Worm (Caenorhabditis elegans) whole organism, midembryonic: ENCODE measurements around the gene Y38H6C.4.
"Not testable (repeated sequence)": the region's sequence is repeated elsewhere in the genome, so short reads cannot be mapped to it uniquely, and the experiment has no call there.

Source experiments
- T22C8.4 ChIP-seq: fragments of 200-800 bp; sonication (Bioruptor generic); IDR thresholded peaks from 2 replicates; pipeline ENCODE4 v1.3.6; 2022; ENCODE audit warnings: missing genetic modification characterization, missing compliant biosample characterization
- cog-1 ChIP-seq: sonication (generic microtip); optimal IDR thresholded peaks from 2 replicates; lab custom pipeline; 2016; ENCODE audit warnings: missing genetic modification characterization, missing compliant biosample characterization
- flt-1 ChIP-seq: fragments of 200-800 bp; sonication (Bioruptor generic); IDR thresholded peaks from 2 replicates; pipeline ENCODE4 v1.3.6; 2022; ENCODE audit warnings: missing genetic modification characterization, missing compliant biosample characterization
- klf-2 ChIP-seq: fragments of 200-800 bp; sonication (Bioruptor generic); conservative IDR thresholded peaks from 2 replicates; pipeline ENCODE4 v1.3.6; 2022; ENCODE audit warnings: missing genetic modification reagents, missing genetic modification characterization, missing compliant biosample characterization
- med-1 ChIP-seq: sonication (generic microtip); optimal IDR thresholded peaks from 2 replicates; lab custom pipeline; 2017; ENCODE audit warnings: missing genetic modification characterization, mild to moderate bottlenecking, missing compliant biosample characterization, antibody characterized with exemption, missing genetic modification reagents; ENCODE audit not compliant: insufficient read depth
- ref-1 ChIP-seq: fragments of 200-800 bp; sonication (Bioruptor generic); conservative IDR thresholded peaks from 2 replicates; pipeline ENCODE4 v1.3.6; 2022; ENCODE audit warnings: missing genetic modification reagents, missing genetic modification characterization, missing compliant biosample characterization
- tab-1 ChIP-seq: fragments of 200-800 bp; sonication (Bioruptor generic); IDR thresholded peaks from 2 replicates; pipeline ENCODE4 v1.3.6; 2022; ENCODE audit warnings: missing genetic modification characterization, missing compliant biosample characterization
- ztf-23 ChIP-seq: fragments of 200-800 bp; sonication (Bioruptor generic); IDR thresholded peaks from 2 replicates; pipeline ENCODE4 v1.3.6; 2022; ENCODE audit warnings: missing genetic modification reagents, missing genetic modification characterization, missing compliant biosample characterization
- ztf-29 ChIP-seq: fragments of 200-800 bp; sonication (Bioruptor generic); IDR thresholded peaks from 2 replicates; pipeline ENCODE4 v1.3.6; 2022; ENCODE audit warnings: missing genetic modification reagents, missing genetic modification characterization, missing compliant biosample characterization

The Y38H6C.4 gene

DNA sequence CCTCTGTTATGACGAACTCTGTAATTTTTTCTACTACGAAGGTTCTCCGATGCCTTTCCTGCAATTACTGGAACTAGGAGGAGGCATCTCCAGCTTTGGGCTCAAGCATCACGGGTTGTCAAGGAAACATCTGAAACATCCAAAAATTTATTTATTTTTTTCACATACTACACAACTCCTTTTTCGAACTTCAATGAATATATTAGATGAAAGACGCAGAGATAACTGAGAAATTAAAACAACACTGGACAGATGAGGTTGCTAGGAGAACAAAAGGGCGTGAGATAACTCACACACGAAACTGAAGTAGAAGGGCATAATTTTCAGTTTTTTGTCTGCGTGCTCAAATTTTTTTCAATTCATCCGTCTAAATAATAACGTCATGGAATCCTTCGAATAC is 22.6 kb upstream of the Y38H6C.4 start, which contains the start of gene Y38H6C.13:
Gene Y38H6C.13, plus strand, starts transcription at position 301 of the 400 bp plus-strand sequence.
- TF ChIP-seq cog-1 (tag; lab: Kevin White, UChicago) (no peak), ref-1 (GFP tag; lab: Robert Waterston, UW) (no peak), ztf-23 (GFP tag; lab: Robert Waterston, UW) (no peak), klf-2 (GFP tag; lab: Robert Waterston, UW) (no peak), flt-1 (no peak), T22C8.4 (GFP tag; lab: Robert Waterston, UW) (no peak), tab-1 (GFP tag; lab: Robert Waterston, UW) (no peak)

DNA sequence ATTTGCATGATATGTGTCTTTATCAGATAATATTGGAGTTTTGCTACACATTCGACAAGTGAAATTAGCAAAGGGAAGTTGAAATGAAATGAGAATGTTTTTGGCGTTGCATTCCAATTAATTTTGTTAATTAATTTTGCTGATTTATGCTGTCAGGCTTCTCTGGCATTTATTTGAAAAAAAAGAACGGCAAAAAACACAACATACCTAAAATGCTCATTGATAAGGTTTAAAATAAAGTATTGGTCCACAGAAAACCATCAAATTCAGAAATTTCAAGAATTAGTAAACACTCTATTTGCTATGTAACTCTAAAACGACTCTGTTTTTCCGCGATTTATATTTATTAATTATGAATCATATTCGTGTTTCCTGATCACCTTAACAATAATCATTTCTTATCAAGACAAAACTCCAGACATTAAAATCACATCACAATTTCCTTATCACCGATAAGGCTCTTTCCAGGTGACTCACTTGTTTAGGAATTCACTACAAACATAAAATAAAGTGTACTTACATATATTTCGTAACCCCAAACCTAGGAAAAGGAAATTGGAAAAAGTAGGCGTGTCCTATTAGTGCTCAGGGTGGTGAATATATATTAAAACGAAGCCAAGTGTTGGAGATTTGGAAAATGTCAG is 21.0 kb upstream of the Y38H6C.4 start, which contains the start of the genes srh-166 and Y38H6C.24:
Gene srh-166, minus strand, starts transcription at position 51 of the 644 bp plus-strand sequence.
Gene Y38H6C.24, plus strand, starts transcription at position 620 of the 644 bp plus-strand sequence.
- TF ChIP-seq med-1 (no peak), T22C8.4 (GFP tag; lab: Robert Waterston, UW) (no peak), ztf-29 (GFP tag; lab: Robert Waterston, UW) (no peak), tab-1 (GFP tag; lab: Robert Waterston, UW) (no peak), cog-1 (tag; lab: Kevin White, UChicago) (no peak), ref-1 (GFP tag; lab: Robert Waterston, UW) (no peak)

DNA sequence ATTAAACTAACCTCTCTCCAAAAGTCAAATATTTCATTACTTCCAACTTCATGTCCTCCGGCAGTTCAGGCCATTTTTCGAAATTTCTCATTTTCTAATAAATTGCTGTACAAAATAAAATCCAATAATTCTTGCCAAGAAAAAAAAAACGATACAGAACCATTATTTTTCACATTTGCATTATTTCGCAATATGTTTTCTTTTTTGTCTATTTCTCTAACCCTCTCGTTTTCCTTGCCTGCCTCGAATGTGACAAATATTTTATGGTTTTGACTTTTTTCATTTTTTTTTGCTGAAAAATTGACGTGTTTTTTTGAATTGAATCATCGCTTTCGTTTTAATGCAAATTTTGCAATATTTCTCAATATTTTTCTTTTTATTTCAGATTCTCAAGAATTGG is 17.3 kb upstream of the Y38H6C.4 start, which contains the start of the genes Y38H6C.9 and fbxa-150:
Gene Y38H6C.9, minus strand, starts transcription at position 52 of the 400 bp plus-strand sequence.
Gene fbxa-150, plus strand, starts transcription at position 380 of the 400 bp plus-strand sequence.
- TF ChIP-seq klf-2 (GFP tag; lab: Robert Waterston, UW) (no peak), flt-1 (no peak), ztf-29 (GFP tag; lab: Robert Waterston, UW) (no peak), cog-1 (tag; lab: Kevin White, UChicago) (no peak), T22C8.4 (GFP tag; lab: Robert Waterston, UW) (no peak), med-1 (no peak), ztf-23 (GFP tag; lab: Robert Waterston, UW) (no peak), tab-1 (GFP tag; lab: Robert Waterston, UW) (no peak), ref-1 (GFP tag; lab: Robert Waterston, UW) (no peak)

DNA sequence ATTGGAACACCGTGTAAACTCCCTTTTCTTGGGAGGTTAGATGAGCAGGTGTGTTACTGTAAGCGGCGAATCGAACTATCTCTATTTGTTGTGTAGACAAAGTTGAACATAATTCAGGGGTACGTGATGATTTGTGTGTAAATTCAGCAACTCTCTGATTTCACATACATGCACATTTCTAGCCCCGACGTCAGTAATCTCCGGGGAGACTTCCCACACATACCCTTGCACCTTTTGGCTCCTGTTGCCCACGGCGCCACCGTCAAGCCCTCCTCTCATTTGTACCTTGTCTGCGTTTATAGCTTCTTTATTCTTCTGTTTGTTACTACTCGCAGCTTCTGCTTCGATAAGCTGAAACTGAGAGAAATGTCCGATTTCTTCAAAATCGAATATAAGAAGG is 14.0 kb upstream of the Y38H6C.4 start, which contains the start of gene Y38H6C.25:
Gene Y38H6C.25, plus strand, starts transcription at position 301 of the 400 bp plus-strand sequence.
- TF ChIP-seq ref-1 (GFP tag; lab: Robert Waterston, UW) (no peak), T22C8.4 (GFP tag; lab: Robert Waterston, UW) (no peak), flt-1 (no peak), med-1 (no peak), tab-1 (GFP tag; lab: Robert Waterston, UW) (no peak), cog-1 (tag; lab: Kevin White, UChicago) (no peak), ztf-29 (GFP tag; lab: Robert Waterston, UW) (no peak), ztf-23 (GFP tag; lab: Robert Waterston, UW) (no peak), klf-2 (GFP tag; lab: Robert Waterston, UW) (no peak)

DNA sequence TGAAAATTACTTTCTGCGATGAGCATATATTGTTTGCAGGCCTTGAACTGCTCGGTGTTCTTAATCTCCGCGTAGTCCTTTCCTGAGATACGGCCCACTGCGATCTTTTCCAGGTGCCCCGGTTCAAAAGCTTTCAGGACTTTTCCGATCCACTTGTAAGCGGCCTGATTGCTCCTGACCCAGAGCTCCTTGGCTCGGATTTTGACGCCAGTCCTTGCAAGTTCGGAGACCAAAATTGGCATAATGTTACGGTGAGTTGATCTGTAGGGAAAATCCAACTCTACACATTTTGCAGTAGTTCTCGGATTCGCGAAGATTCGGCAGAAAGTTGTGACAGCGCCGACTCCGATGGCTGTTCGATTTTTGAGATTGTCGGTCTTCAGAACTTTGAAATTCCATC is 12.1 kb upstream of the Y38H6C.4 start:
- TF ChIP-seq ref-1 (GFP tag; lab: Robert Waterston, UW), result no peak
- no peak for TF ChIP-seq T22C8.4 (GFP tag; lab: Robert Waterston, UW)
- TF ChIP-seq tab-1 (GFP tag; lab: Robert Waterston, UW), result no peak
- no peak for TF ChIP-seq ztf-23 (GFP tag; lab: Robert Waterston, UW)
- TF ChIP-seq klf-2 (GFP tag; lab: Robert Waterston, UW), result no peak
- no peak for TF ChIP-seq flt-1
- TF ChIP-seq ztf-29 (GFP tag; lab: Robert Waterston, UW), result no peak
- TF ChIP-seq med-1, result no peak
- TF ChIP-seq cog-1 (tag; lab: Kevin White, UChicago), result no peak

DNA sequence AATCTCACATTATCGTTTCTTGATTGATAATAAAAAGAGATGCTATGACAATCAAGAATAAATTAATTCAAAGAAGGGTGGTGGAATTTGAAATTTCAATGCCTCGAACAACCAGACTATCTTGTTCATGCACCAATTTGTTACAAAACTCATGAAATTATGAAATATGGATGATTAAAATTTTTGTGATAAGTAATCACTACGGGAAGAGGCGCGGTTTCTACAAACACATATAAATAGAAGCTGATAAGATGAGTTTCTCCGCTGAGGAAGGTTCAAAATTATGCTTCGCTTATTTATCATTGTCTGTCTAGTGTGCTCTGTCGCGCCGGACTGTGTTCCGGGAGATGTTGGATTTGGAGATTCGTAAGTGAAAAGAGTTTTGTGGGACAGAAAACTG is 9.6 kb upstream of the Y38H6C.4 start:
- TF ChIP-seq tab-1 (GFP tag; lab: Robert Waterston, UW) (no peak), klf-2 (GFP tag; lab: Robert Waterston, UW) (no peak), med-1 (no peak), ztf-29 (GFP tag; lab: Robert Waterston, UW) (no peak), ref-1 (GFP tag; lab: Robert Waterston, UW) (no peak)

DNA sequence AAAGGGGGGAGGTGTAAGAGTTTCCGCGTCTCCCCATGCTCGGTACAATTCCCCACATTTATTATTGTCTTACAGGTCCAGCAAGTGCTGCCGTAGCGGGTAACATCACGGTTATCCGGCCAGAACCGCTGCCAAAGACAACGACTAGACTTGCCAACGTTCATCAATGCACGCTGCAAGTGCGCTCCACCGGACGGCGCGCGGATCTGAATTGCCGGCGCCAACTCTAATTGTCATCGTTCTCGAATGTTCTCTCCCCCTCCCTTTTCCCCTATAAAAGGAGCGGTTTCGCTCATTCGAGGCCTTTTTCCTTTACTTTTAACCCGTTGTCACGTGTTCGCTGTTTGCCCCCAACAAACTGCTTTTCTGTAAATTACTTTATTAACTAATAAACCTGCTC is 8.8 kb upstream of the Y38H6C.4 start, which contains the start of gene Y38H6C.8:
Gene Y38H6C.8, plus strand, starts transcription at position 301 of the 400 bp plus-strand sequence.
- TF ChIP-seq ztf-23, ztf-29, tab-1 (GFP tag; lab: Robert Waterston, UW): not testable (repeated sequence)

DNA sequence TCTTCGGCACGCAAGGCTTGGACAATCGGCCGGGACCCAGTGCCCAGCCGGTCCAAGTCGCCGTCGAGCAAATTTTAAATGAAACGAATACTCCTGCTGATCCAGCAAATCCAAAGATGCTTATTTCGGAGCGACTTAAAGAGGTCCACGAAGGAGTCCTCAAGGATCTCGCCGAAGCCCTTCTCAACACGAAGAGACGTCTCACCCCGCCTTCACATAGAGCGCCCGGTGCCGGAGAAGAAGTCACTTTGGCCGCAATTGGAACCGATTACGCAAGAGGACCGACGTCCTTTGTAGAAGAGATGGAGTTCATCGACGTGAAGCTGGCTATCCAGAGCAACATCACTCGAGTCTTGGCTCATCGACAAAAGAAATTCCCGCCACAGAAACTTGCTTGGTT is 4.5 kb upstream of the Y38H6C.4 start:
- TF ChIP-seq tab-1 (GFP tag; lab: Robert Waterston, UW), result no peak
- no peak for TF ChIP-seq cog-1 (tag; lab: Kevin White, UChicago)
- TF ChIP-seq klf-2 (GFP tag; lab: Robert Waterston, UW), result no peak
- no peak for TF ChIP-seq ref-1 (GFP tag; lab: Robert Waterston, UW)

DNA sequence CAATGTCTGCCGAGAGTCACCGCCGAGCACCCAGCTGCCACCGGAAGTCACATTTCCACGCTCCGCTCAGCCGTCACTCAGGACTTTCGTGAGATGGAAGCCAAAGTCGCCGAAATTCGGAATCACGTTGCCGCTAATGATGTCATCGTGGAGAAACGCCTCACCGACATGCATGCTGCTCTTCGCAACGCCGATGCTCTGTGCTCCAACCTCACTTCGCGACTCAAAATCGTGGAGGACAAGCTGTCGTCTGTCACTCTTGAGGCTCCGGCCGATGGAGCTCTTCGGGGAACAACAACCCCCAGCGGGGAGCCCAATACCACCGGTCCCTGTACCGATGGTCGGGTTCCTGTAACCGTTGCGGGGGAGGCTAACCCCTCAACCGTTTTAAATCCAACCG is 1.6 kb upstream of the Y38H6C.4 start:
- TF ChIP-seq ref-1 (GFP tag; lab: Robert Waterston, UW), result no peak
- no peak for TF ChIP-seq tab-1 (GFP tag; lab: Robert Waterston, UW)
- TF ChIP-seq flt-1, result no peak
- TF ChIP-seq ztf-23 (GFP tag; lab: Robert Waterston, UW), result no peak
- TF ChIP-seq klf-2 (GFP tag; lab: Robert Waterston, UW), result no peak
- TF ChIP-seq med-1, result no peak
- no peak for TF ChIP-seq T22C8.4 (GFP tag; lab: Robert Waterston, UW)
- TF ChIP-seq ztf-29 (GFP tag; lab: Robert Waterston, UW), result no peak
- no peak for TF ChIP-seq cog-1 (tag; lab: Kevin White, UChicago)
